Worm (Caenorhabditis elegans): ENCODE measurements around the gene K04A8.20.

The K04A8.20 gene

ce11 chrV:6516491-6517304 is 32.5 kb upstream of the K04A8.20 start, which contains the start of gene mdh-1:
Gene mdh-1 (minus strand): TSS chrV:6516526.
- no peak for TF ChIP-seq mec-3 (tag; optimal IDR thresholded peaks at IDR 0.05; ENCODE audit: borderline replicate concordance)
- no peak for TF ChIP-seq sdc-2 (tag; optimal IDR thresholded peaks at IDR 0.05)

ce11 chrV:6517305-6518224 is 31.7 kb upstream of the K04A8.20 start:
- no peak for TF ChIP-seq hlh-8 (tag; optimal IDR thresholded peaks at IDR 0.05)
- no peak for TF ChIP-seq ceh-24 (tag; optimal IDR thresholded peaks at IDR 0.05)
- no peak for TF ChIP-seq ets-4 (tag; optimal IDR thresholded peaks at IDR 0.05)
- TF ChIP-seq elt-4 (tag; optimal IDR thresholded peaks at IDR 0.05) = no peak
- TF ChIP-seq ref-2 (tag; optimal IDR thresholded peaks at IDR 0.05) = no peak
- no peak for TF ChIP-seq ceh-48 (tag; optimal IDR thresholded peaks at IDR 0.05)
- no peak for TF ChIP-seq eyg-1 (tag; optimal IDR thresholded peaks at IDR 0.05)
- no peak for TF ChIP-seq Y22D7AL.16 (tag; optimal IDR thresholded peaks at IDR 0.05)
- no peak for TF ChIP-seq K09A11.1 (tag; optimal IDR thresholded peaks at IDR 0.05; ENCODE audit: insufficient read depth)
- no peak for TF ChIP-seq che-1 (tag; optimal IDR thresholded peaks at IDR 0.05)

DNA sequence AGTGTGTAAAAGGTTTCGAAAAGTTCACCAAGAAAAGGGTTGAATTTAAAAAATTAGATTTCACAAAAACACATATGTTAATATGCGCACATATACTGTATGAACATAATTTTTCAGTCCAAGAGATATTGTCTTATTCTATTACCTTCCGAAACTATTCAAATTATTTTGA is 31.1 kb upstream of the K04A8.20 start, which contains the start of gene F46E10.3:
F46E10.3 (plus strand) TSS at position 73 of the 172 bp plus-strand sequence.
- TF ChIP-seq hlh-30 (tag; optimal IDR thresholded peaks at IDR 0.05; ENCODE audit: insufficient read depth) (no peak), pqm-1 (tag; optimal IDR thresholded peaks at IDR 0.05) (no peak), madf-2 (tag; optimal IDR thresholded peaks at IDR 0.05) (no peak)

ce11 chrV:6520385-6521080 is 28.7 kb upstream of the K04A8.20 start, which contains the start of the genes F46E10.2 and F46E10.18:
Gene F46E10.2 (plus strand): TSS chrV:6520435.
Gene F46E10.18 (plus strand): TSS chrV:6521030.
- TF ChIP-seq unc-55 (GFP tag; optimal IDR thresholded peaks at IDR 0.05) = no peak
- TF ChIP-seq ceh-34 (tag; optimal IDR thresholded peaks at IDR 0.05) = no peak

DNA sequence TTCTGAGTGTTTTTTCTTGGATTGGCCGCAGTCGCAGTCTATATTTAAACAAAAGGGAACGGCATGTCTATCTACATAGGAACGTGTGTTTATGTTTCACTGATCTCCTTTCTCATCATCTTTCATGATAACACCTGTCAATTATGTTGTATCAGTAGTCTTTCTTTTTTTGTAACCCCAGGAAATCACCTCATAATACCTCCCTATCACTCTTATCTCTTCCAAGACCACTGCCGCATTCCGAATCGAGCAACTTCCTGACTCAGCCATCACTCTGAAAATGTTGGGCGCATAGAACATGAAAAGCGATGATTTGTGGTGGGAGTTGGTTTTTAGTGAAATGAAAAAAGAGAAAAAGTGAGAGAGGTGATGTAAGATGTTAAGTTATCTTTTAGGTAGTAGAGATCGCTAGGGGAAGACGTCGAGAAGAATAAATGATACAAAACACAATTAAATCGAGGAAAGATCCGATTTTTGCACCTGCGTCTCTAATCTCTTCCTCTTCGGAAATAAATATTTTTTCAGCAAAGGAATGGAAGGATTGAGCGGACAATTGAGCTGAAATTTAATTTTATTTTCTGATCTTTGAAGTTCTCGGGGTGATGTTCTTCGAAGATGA is 26.3 kb upstream of the K04A8.20 start:
- TF ChIP-seq elt-2 (tag; optimal IDR thresholded peaks at IDR 0.05) (peak; percentile 10), ceh-14 (tag; optimal IDR thresholded peaks at IDR 0.05) (no peak), tbx-7 (tag; optimal IDR thresholded peaks at IDR 0.05) (no peak), K09A11.1 (tag; optimal IDR thresholded peaks at IDR 0.05; ENCODE audit: insufficient read depth) (no peak), pros-1 (tag; optimal IDR thresholded peaks at IDR 0.05) (no peak)

DNA sequence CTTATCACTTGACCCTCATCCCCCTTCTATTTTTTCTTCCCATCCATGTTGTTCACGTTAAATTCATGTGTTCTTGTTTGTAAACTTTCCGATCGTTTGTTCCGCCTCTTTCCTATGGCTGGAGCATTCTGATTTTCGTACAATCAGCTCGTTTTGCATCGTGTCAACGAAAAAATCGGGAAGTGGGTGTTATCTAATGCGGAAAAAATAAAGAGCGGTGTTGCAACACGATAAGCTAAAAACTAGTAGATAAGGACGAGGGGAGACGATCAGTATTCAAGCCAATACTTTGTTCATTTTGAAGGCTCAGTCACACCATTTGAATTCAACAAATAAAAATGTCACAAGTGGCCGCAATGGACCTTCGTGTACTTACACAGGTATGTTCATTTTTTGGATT is 24.5 kb upstream of the K04A8.20 start, which contains the start of gene acs-1:
acs-1 (plus strand) TSS at position 233 of the 400 bp plus-strand sequence.
- TF ChIP-seq pat-9 (tag; optimal IDR thresholded peaks at IDR 0.05) = no peak
- TF ChIP-seq elt-2 (tag; optimal IDR thresholded peaks at IDR 0.05) = peak; percentile 43

DNA sequence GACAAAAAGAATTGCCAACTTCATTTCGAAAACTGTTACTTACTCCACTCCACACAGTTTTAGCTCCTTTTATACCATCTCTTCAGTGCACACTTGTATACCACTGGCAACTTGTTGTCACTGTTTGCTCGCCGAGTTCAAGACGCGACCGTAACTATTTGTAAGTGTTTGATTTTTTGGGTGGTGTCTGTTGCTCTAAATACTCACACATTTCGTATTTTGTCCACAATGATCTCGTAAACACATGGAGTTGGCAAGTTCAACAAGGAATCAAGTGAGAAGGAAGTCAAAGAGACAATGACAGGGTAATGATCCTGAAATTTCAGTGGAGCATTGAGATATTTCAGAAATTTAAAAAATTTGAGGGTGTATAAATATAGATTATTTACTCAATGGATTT is 16.2 kb upstream of the K04A8.20 start, which contains the start of gene hpo-26:
hpo-26 (minus strand) TSS at position 31 of the 400 bp plus-strand sequence.
- no peak for TF ChIP-seq ref-2 (tag; optimal IDR thresholded peaks at IDR 0.05)
- TF ChIP-seq ets-4 (tag; optimal IDR thresholded peaks at IDR 0.05) = no peak
- peak; percentile 6 for TF ChIP-seq ama-1 (optimal IDR thresholded peaks at IDR 0.05)
- no peak for TF ChIP-seq ahr-1 (tag; optimal IDR thresholded peaks at IDR 0.05)
- no peak for TF ChIP-seq gmeb-2 (tag; optimal IDR thresholded peaks at IDR 0.05)
- no peak for TF ChIP-seq hlh-15 (tag; optimal IDR thresholded peaks at IDR 0.05)
- no peak for TF ChIP-seq npax-4 (tag; optimal IDR thresholded peaks at IDR 0.05)
